Worm (Caenorhabditis elegans) whole organism, young adult: Measurements from ENCODE around the gene Y62H9A.11.

Experiments used
- B0035.1 ChIP-seq: sonication (generic microtip); optimal IDR thresholded peaks from 2 replicates; lab custom pipeline; 2016; ENCODE audit warnings: missing genetic modification characterization, mild to moderate bottlenecking, missing compliant biosample characterization, missing genotype, missing genetic modification reagents
- D2030.7 ChIP-seq: fragments of 200-800 bp; sonication (Bioruptor generic); IDR thresholded peaks from 2 replicates; pipeline ENCODE4 v1.3.6; 2022; ENCODE audit warnings: missing genetic modification reagents, missing genetic modification characterization, missing compliant biosample characterization
- F23B12.7 ChIP-seq: sonication (generic microtip); optimal IDR thresholded peaks from 2 replicates; lab custom pipeline; 2017; ENCODE audit warnings: missing genetic modification characterization, mild to moderate bottlenecking, missing compliant biosample characterization, antibody characterized with exemption, moderate library complexity; ENCODE audit not compliant: insufficient read depth
- F37B4.10 ChIP-seq: fragments of 200-800 bp; sonication (Bioruptor generic); IDR thresholded peaks from 2 replicates; pipeline ENCODE4 v1.3.6; 2022; ENCODE audit warnings: missing genetic modification characterization, missing compliant biosample characterization
- F39B2.1 ChIP-seq: fragments of 200-800 bp; sonication (Bioruptor generic); IDR thresholded peaks from 2 replicates; pipeline ENCODE4 v1.3.6; 2022; ENCODE audit warnings: missing genetic modification reagents, missing genetic modification characterization, missing compliant biosample characterization
- F57C9.4 ChIP-seq: sonication (generic microtip); optimal IDR thresholded peaks from 2 replicates; lab custom pipeline; 2017; ENCODE audit warnings: mild to moderate bottlenecking, missing genetic modification characterization, missing compliant biosample characterization
- K11D2.4 ChIP-seq: fragments of 200-800 bp; sonication (Bioruptor generic); IDR thresholded peaks from 2 replicates; pipeline ENCODE4 v1.3.6; 2022; ENCODE audit warnings: missing genetic modification reagents, missing genetic modification characterization, missing compliant biosample characterization
- Y56A3A.18 ChIP-seq: fragments of 200-800 bp; sonication (Bioruptor generic); IDR thresholded peaks from 2 replicates; pipeline ENCODE4 v1.3.6; 2022; ENCODE audit warnings: missing genetic modification reagents, missing genetic modification characterization, missing compliant biosample characterization
- Y67H2A.10 ChIP-seq: fragments of 200-800 bp; sonication (Bioruptor generic); conservative IDR thresholded peaks from 2 replicates; pipeline ENCODE4 v1.3.6; 2022; ENCODE audit warnings: missing genetic modification reagents, missing genetic modification characterization, missing compliant biosample characterization
- ZK185.1 ChIP-seq: sonication (generic microtip); optimal IDR thresholded peaks from 2 replicates; lab custom pipeline; 2016; ENCODE audit warnings: mild to moderate bottlenecking, missing genetic modification characterization, missing compliant biosample characterization; ENCODE audit not compliant: poor library complexity, severe bottlenecking
- ama-1 ChIP-seq, 3 experiments: fragments of 150-350 bp in 1 of 3; sonication (generic microtip) in 2 of 3; optimal IDR thresholded peaks; 2 replicates each; lab custom pipeline; 2014 to 2018; ENCODE audit warnings: missing biosample characterization in 2 of 3, missing genetic modification characterization in 2 of 3, missing genetic modification reagents in 2 of 3
- aptf-3 ChIP-seq: fragments of 200-800 bp; sonication (Bioruptor generic); IDR thresholded peaks from 2 replicates; pipeline ENCODE4 v1.3.6; 2022; ENCODE audit warnings: missing genetic modification characterization, missing compliant biosample characterization
- attf-5 ChIP-seq: fragments of 200-800 bp; sonication (Bioruptor generic); optimal IDR thresholded peaks from 2 replicates; lab custom pipeline; 2018; ENCODE audit warnings: mild to moderate bottlenecking, missing genetic modification characterization, missing compliant biosample characterization
- cebp-1 ChIP-seq, 2 experiments: fragments of 200-800 bp in 1 of 2; sonication (Bioruptor generic) in 1 of 2; sonication (generic microtip) in 1 of 2; IDR thresholded peaks in 1 of 2; optimal IDR thresholded peaks in 1 of 2; 2 replicates each; pipeline versions ENCODE4 v1.3.6 to Lab custom; 2017 to 2022; ENCODE audit warnings: missing compliant biosample characterization in 2 of 2, missing genetic modification characterization in 2 of 2, mild to moderate bottlenecking in 1 of 2, missing genetic modification reagents in 1 of 2, moderate library complexity in 1 of 2
- ceh-27 ChIP-seq: fragments of 200-800 bp; sonication (Bioruptor generic); optimal IDR thresholded peaks from 2 replicates; lab custom pipeline; 2018; ENCODE audit warnings: mild to moderate bottlenecking, missing genetic modification characterization, moderate library complexity, missing compliant biosample characterization
- ceh-40 ChIP-seq: fragments of 200-800 bp; sonication (Bioruptor generic); IDR thresholded peaks from 2 replicates; pipeline ENCODE4 v1.3.6; 2022; ENCODE audit warnings: missing genetic modification characterization, missing compliant biosample characterization
- ceh-58 ChIP-seq: fragments of 200-800 bp; sonication (Bioruptor generic); IDR thresholded peaks from 2 replicates; pipeline ENCODE4 v1.3.6; 2022; ENCODE audit warnings: missing genetic modification characterization, missing compliant biosample characterization
- ceh-79 ChIP-seq: sonication (generic microtip); optimal IDR thresholded peaks from 2 replicates; lab custom pipeline; 2017; ENCODE audit warnings: mild to moderate bottlenecking, missing genetic modification characterization, missing compliant biosample characterization
- ceh-91 ChIP-seq: fragments of 200-800 bp; sonication (Bioruptor generic); IDR thresholded peaks from 2 replicates; pipeline ENCODE4 v1.3.6; 2022; ENCODE audit warnings: missing genetic modification reagents, missing genetic modification characterization, missing compliant biosample characterization
- dpff-1 ChIP-seq: sonication (generic microtip); optimal IDR thresholded peaks from 2 replicates; lab custom pipeline; 2017; ENCODE audit warnings: mild to moderate bottlenecking, missing genetic modification characterization, missing compliant biosample characterization
- egl-18 ChIP-seq: fragments of 200-800 bp; sonication (Bioruptor generic); IDR thresholded peaks from 2 replicates; pipeline ENCODE4 v1.3.6; 2022; ENCODE audit warnings: missing genetic modification reagents, missing genetic modification characterization, missing compliant biosample characterization
- egl-44 ChIP-seq: fragments of 200-800 bp; sonication (Bioruptor generic); IDR thresholded peaks from 2 replicates; pipeline ENCODE4 v1.3.6; 2022; ENCODE audit warnings: missing genetic modification reagents, missing genetic modification characterization, missing compliant biosample characterization
- egrh-3 ChIP-seq: fragments of 200-800 bp; sonication (Bioruptor generic); IDR thresholded peaks from 2 replicates; pipeline ENCODE4 v1.3.6; 2022; ENCODE audit warnings: missing genetic modification reagents, missing genetic modification characterization, missing compliant biosample characterization
- ekl-4 ChIP-seq: fragments of 200-800 bp; sonication (Bioruptor generic); IDR thresholded peaks from 2 replicates; pipeline ENCODE4 v1.3.6; 2022; ENCODE audit warnings: missing genetic modification reagents, missing genetic modification characterization, missing compliant biosample characterization
- let-526 ChIP-seq: fragments of 200-800 bp; sonication (Bioruptor generic); IDR thresholded peaks from 2 replicates; pipeline ENCODE4 v1.3.6; 2022; ENCODE audit warnings: missing genetic modification reagents, missing genetic modification characterization, missing compliant biosample characterization
- lin-35 ChIP-seq, 3 experiments: fragments of 150-350 bp in 2 of 3; sonication (generic microtip) in 1 of 3; optimal IDR thresholded peaks; 2 replicates each; lab custom pipeline; 2014 to 2018; ENCODE audit warnings: missing biosample characterization in 3 of 3, missing genetic modification characterization in 3 of 3, missing genetic modification reagents in 3 of 3
- lir-1 ChIP-seq: fragments of 200-800 bp; sonication (Bioruptor generic); conservative IDR thresholded peaks from 2 replicates; pipeline ENCODE4 v1.3.6; 2022; ENCODE audit warnings: missing genetic modification reagents, missing genetic modification characterization, missing compliant biosample characterization
- lsy-27 ChIP-seq: sonication (generic microtip); optimal IDR thresholded peaks from 2 replicates; lab custom pipeline; 2017; ENCODE audit warnings: missing genetic modification characterization, mild to moderate bottlenecking, missing compliant biosample characterization, antibody characterized with exemption, missing genotype, borderline replicate concordance; ENCODE audit not compliant: insufficient read depth
- madf-10 ChIP-seq: sonication (generic microtip); optimal IDR thresholded peaks from 2 replicates; lab custom pipeline; 2016; ENCODE audit warnings: mild to moderate bottlenecking, missing genetic modification characterization, missing compliant biosample characterization
- madf-6 ChIP-seq: fragments of 200-800 bp; sonication (Bioruptor generic); IDR thresholded peaks from 2 replicates; pipeline ENCODE4 v1.3.6; 2022; ENCODE audit warnings: missing genetic modification reagents, missing genetic modification characterization, missing compliant biosample characterization
- mel-28 ChIP-seq: sonication (generic microtip); optimal IDR thresholded peaks from 2 replicates; lab custom pipeline; 2016; ENCODE audit warnings: borderline replicate concordance, mild to moderate bottlenecking, missing genetic modification characterization, missing compliant biosample characterization
- mes-4 ChIP-seq: sonication (generic microtip); optimal IDR thresholded peaks from 2 replicates; lab custom pipeline; 2016; ENCODE audit warnings: missing genotype, missing genetic modification characterization, missing compliant biosample characterization
- mxl-1 ChIP-seq: sonication (generic microtip); optimal IDR thresholded peaks from 2 replicates; lab custom pipeline; 2016; ENCODE audit warnings: missing genetic modification characterization, missing compliant biosample characterization
- nfya-1 ChIP-seq: sonication (generic microtip); optimal IDR thresholded peaks from 2 replicates; lab custom pipeline; 2017; ENCODE audit warnings: antibody characterized with exemption, missing compliant biosample characterization, missing genetic modification characterization, borderline replicate concordance; ENCODE audit not compliant: insufficient read depth
- nfya-2 ChIP-seq: fragments of 200-800 bp; sonication (Bioruptor generic); IDR thresholded peaks from 2 replicates; pipeline ENCODE4 v1.3.6; 2022; ENCODE audit warnings: missing genetic modification reagents, missing genetic modification characterization, missing compliant biosample characterization
- nhr-120 ChIP-seq: fragments of 200-800 bp; sonication (Bioruptor generic); IDR thresholded peaks from 2 replicates; pipeline ENCODE4 v1.3.6; 2022; ENCODE audit warnings: missing genetic modification characterization, missing compliant biosample characterization
- nhr-27 ChIP-seq: fragments of 200-800 bp; sonication (Bioruptor generic); optimal IDR thresholded peaks from 2 replicates; lab custom pipeline; 2018; ENCODE audit warnings: mild to moderate bottlenecking, missing genetic modification characterization, moderate library complexity, missing compliant biosample characterization
- nhr-80 ChIP-seq: sonication (generic microtip); optimal IDR thresholded peaks from 2 replicates; lab custom pipeline; 2016; ENCODE audit warnings: missing genetic modification characterization, missing compliant biosample characterization
- nhr-90 ChIP-seq: sonication (generic microtip); optimal IDR thresholded peaks from 2 replicates; lab custom pipeline; 2016; ENCODE audit warnings: missing genotype, mild to moderate bottlenecking, missing genetic modification characterization, missing compliant biosample characterization
- pbrm-1 ChIP-seq: fragments of 200-800 bp; sonication (Bioruptor generic); IDR thresholded peaks from 2 replicates; pipeline ENCODE4 v1.3.6; 2022; ENCODE audit warnings: missing genetic modification reagents, missing genetic modification characterization, missing compliant biosample characterization
- rcor-1 ChIP-seq: fragments of 200-800 bp; sonication (Bioruptor generic); IDR thresholded peaks from 2 replicates; pipeline ENCODE4 v1.3.6; 2022; ENCODE audit warnings: missing genetic modification reagents, missing genetic modification characterization, missing compliant biosample characterization
- somi-1 ChIP-seq: fragments of 200-800 bp; sonication (Bioruptor generic); optimal IDR thresholded peaks from 2 replicates; lab custom pipeline; 2018; ENCODE audit warnings: mild to moderate bottlenecking, missing genetic modification characterization, missing compliant biosample characterization
- tbx-9 ChIP-seq: sonication (generic microtip); optimal IDR thresholded peaks from 2 replicates; lab custom pipeline; 2016; ENCODE audit warnings: borderline replicate concordance, missing genetic modification characterization, inconsistent platforms, missing compliant biosample characterization
- tlf-1 ChIP-seq: fragments of 200-800 bp; sonication (Bioruptor generic); optimal IDR thresholded peaks from 2 replicates; lab custom pipeline; 2018; ENCODE audit warnings: mild to moderate bottlenecking, missing genetic modification characterization, missing compliant biosample characterization
- ztf-22 ChIP-seq: fragments of 200-800 bp; sonication (Bioruptor generic); optimal IDR thresholded peaks from 2 replicates; lab custom pipeline; 2018; ENCODE audit warnings: mild to moderate bottlenecking, missing genetic modification characterization, moderate library complexity, missing compliant biosample characterization
- ztf-26 ChIP-seq: sonication (generic microtip); optimal IDR thresholded peaks from 2 replicates; lab custom pipeline; 2017; ENCODE audit warnings: missing genetic modification characterization, missing compliant biosample characterization

Y62H9A.11 gene

ce11 chrX:11934933-11935332, 27.8 kb upstream of the Y62H9A.11 start (continued):
- TF ChIP-seq ztf-26 (tag; lab: Kevin White, UChicago) (peak; percentile 71), somi-1 (GFP tag; lab: Kevin White, UChicago) (peak; percentile 68), lir-1 (GFP tag; lab: Robert Waterston, UW) (peak; percentile 31; the same call in 1 of the 2 replicates), nhr-90 (tag; lab: Kevin White, UChicago) (peak; percentile 61), mel-28 (tag; lab: Kevin White, UChicago) (peak; percentile 39), egl-18 (no peak), cebp-1 (GFP tag; IDR thresholded peaks at IDR 0.05; lab: Robert Waterston, UW) (0 out of 2 replicates have a peak, but pooled peaks have one; percentile 25), cebp-1 (tag; optimal IDR thresholded peaks at IDR 0.05; lab: Kevin White, UChicago) (peak; percentile 73), Y56A3A.18 (GFP tag; lab: Robert Waterston, UW) (peak; percentile 76; the same call in 1 of the 2 replicates), ztf-22 (no peak), Y67H2A.10 (GFP tag; lab: Robert Waterston, UW) (no peak), nhr-80 (peak; percentile 3), nhr-27 (tag; lab: Kevin White, UChicago) (no peak), lsy-27 (tag; lab: Kevin White, UChicago) (no peak), F37B4.10 (GFP tag; lab: Robert Waterston, UW) (no peak), F57C9.4 (no peak), attf-5 (GFP tag; lab: Kevin White, UChicago) (peak; percentile 43), ekl-4 (GFP tag; lab: Robert Waterston, UW) (peak; percentile 63), rcor-1 (GFP tag; lab: Robert Waterston, UW) (peak; percentile 81), aptf-3 (GFP tag; lab: Robert Waterston, UW) (no peak), F39B2.1 (no peak), ama-1 (optimal IDR thresholded peaks at IDR 0.05; lab: Kevin White, UChicago) (no peak), ama-1 (GFP tag; optimal IDR thresholded peaks at IDR 0.05; lab: Kevin White, UChicago) (peak in 1 of 2 experiments; percentile 25), dpff-1 (tag; lab: Kevin White, UChicago) (no peak), tbx-9 (tag; lab: Kevin White, UChicago) (no peak), egrh-3 (GFP tag; lab: Robert Waterston, UW) (peak; percentile 59; the same call in 1 of the 2 replicates), mxl-1 (peak; percentile 31), K11D2.4 (GFP tag; lab: Robert Waterston, UW) (peak; percentile 81), nfya-2 (GFP tag; lab: Robert Waterston, UW) (no peak), nhr-120 (GFP tag; lab: Robert Waterston, UW) (no peak), tlf-1 (no peak), ceh-79 (tag; lab: Kevin White, UChicago) (no peak), ceh-58 (GFP tag; lab: Robert Waterston, UW) (no peak), nfya-1 (tag; lab: Kevin White, UChicago) (no peak), pbrm-1 (GFP tag; lab: Robert Waterston, UW) (peak; percentile 87), lin-35 (GFP tag; optimal IDR thresholded peaks at IDR 0.05; lab: Kevin White, UChicago) (no peak), ceh-27 (GFP tag; lab: Kevin White, UChicago) (peak; percentile 69), madf-6 (GFP tag; lab: Robert Waterston, UW) (peak; percentile 61), B0035.1 (tag; lab: Kevin White, UChicago) (no peak)

- no peak for TF ChIP-seq ceh-91 (GFP tag; lab: Robert Waterston, UW)
- TF ChIP-seq let-526 (GFP tag; lab: Robert Waterston, UW), result no peak
- TF ChIP-seq lin-35 (GFP tag; optimal IDR thresholded peaks at IDR 0.05; lab: Kevin White, UChicago), result no peak
- 0 out of 2 replicates have a peak, but pooled peaks have one; percentile 50 for TF ChIP-seq ceh-40 (GFP tag; lab: Robert Waterston, UW)
- TF ChIP-seq egrh-3 (GFP tag; lab: Robert Waterston, UW), result no peak
- TF ChIP-seq ZK185.1 (tag; lab: Kevin White, UChicago), result peak; percentile 50
- no peak for TF ChIP-seq tlf-1
- TF ChIP-seq nhr-80, result no peak
- 0 out of 2 replicates have a peak, but pooled peaks have one; percentile 21 for TF ChIP-seq F39B2.1
- TF ChIP-seq F23B12.7 (tag; lab: Kevin White, UChicago), result no peak
- TF ChIP-seq mes-4 (tag; lab: Kevin White, UChicago), result peak; percentile 2
- TF ChIP-seq D2030.7 (GFP tag; lab: Robert Waterston, UW), result peak; percentile 86
- peak; percentile 78; the same call in 1 of the 2 replicates for TF ChIP-seq egl-44 (GFP tag; lab: Robert Waterston, UW)
- TF ChIP-seq madf-10 (tag; lab: Kevin White, UChicago), result peak; percentile 35
- TF ChIP-seq mxl-1, result peak; percentile 85
- TF ChIP-seq tbx-9 (tag; lab: Kevin White, UChicago), result no peak
These were observed 26.4 kb upstream of the Y62H9A.11 start for ce11 chrX:11933547-11933946.
